Worm (Caenorhabditis elegans) whole organism, L2 larva: ENCODE results near the gene sax-2.

Experiments used
- aly-2 ChIP-seq: fragments of 150-350 bp; optimal IDR thresholded peaks from 2 replicates; lab custom pipeline; 2014; ENCODE audit warnings: missing biosample characterization, missing genetic modification characterization
- ama-1 ChIP-seq: fragments of 150-350 bp; optimal IDR thresholded peaks from 2 replicates; lab custom pipeline; 2018; ENCODE audit warnings: inconsistent platforms
- ceh-16 ChIP-seq: fragments of 150-350 bp; optimal IDR thresholded peaks from 2 replicates; lab custom pipeline; 2014; ENCODE audit warnings: missing biosample characterization, missing genetic modification characterization
- ceh-82 ChIP-seq: fragments of 150-350 bp; optimal IDR thresholded peaks from 2 replicates; lab custom pipeline; 2014; ENCODE audit warnings: missing biosample characterization, missing genetic modification characterization
- dmd-4 ChIP-seq: sonication (generic microtip); optimal IDR thresholded peaks from 2 replicates; lab custom pipeline; 2017; ENCODE audit warnings: missing biosample characterization, missing genetic modification characterization
- elt-3 ChIP-seq: sonication (generic microtip); optimal IDR thresholded peaks from 2 replicates; lab custom pipeline; 2017; ENCODE audit warnings: missing biosample characterization, missing genetic modification characterization
- lin-13 ChIP-seq: fragments of 150-350 bp; optimal IDR thresholded peaks from 2 replicates; lab custom pipeline; 2014; ENCODE audit warnings: missing biosample characterization, missing genetic modification reagents, missing genetic modification characterization
- mab-5 ChIP-seq: fragments of 150-350 bp; optimal IDR thresholded peaks from 2 replicates; lab custom pipeline; 2014; ENCODE audit warnings: missing biosample characterization, missing genetic modification characterization
- mbf-1 ChIP-seq: sonication (generic microtip); optimal IDR thresholded peaks from 2 replicates; lab custom pipeline; 2017; ENCODE audit warnings: missing biosample characterization, missing genetic modification characterization
- nhr-12 ChIP-seq: fragments of 150-350 bp; optimal IDR thresholded peaks from 2 replicates; lab custom pipeline; 2014; ENCODE audit warnings: missing biosample characterization, missing genetic modification characterization
- unc-55 ChIP-seq: fragments of 150-350 bp; sonication (generic microtip); optimal IDR thresholded peaks from 3 replicates; lab custom pipeline; 2014; ENCODE audit warnings: missing biosample characterization, missing genetic modification reagents, missing genetic modification characterization
- zag-1 ChIP-seq: fragments of 150-350 bp; optimal IDR thresholded peaks from 2 replicates; lab custom pipeline; 2014; ENCODE audit warnings: missing biosample characterization, missing genetic modification characterization
- ztf-11 ChIP-seq: sonication (generic microtip); optimal IDR thresholded peaks from 2 replicates; lab custom pipeline; 2017; ENCODE audit warnings: missing biosample characterization, missing genetic modification characterization

DNA sequence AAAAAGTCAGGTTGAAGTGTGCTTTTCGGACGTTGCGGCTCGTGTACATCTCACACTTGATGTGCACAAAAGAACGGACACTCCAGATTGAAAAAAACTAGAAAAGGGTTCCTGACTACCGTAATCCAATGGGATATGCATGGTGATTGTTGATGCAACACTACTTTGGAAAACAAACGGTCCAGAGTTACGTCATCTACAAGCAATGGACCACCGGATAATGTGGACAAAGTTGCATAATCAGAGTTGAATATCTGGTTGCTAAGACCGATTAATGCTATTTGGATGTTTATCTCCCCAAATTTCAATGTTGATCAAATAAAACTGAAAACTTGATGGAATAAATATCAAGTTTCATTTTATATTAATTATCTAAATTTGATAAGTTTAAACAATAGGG, 40.5 kb downstream of the sax-2 start:
- no peak for TF ChIP-seq mbf-1 (tag; lab: Kevin White, UChicago)
- TF ChIP-seq mab-5 (tag; lab: Kevin White, UChicago), result no peak
- no peak for TF ChIP-seq dmd-4 (tag; lab: Kevin White, UChicago)
- TF ChIP-seq lin-13 (GFP tag; lab: Kevin White, UChicago), result no peak
- TF ChIP-seq ceh-16 (tag; lab: Kevin White, UChicago), result no peak
- TF ChIP-seq ztf-11 (tag; lab: Kevin White, UChicago), result no peak
- no peak for TF ChIP-seq elt-3 (tag; lab: Kevin White, UChicago)
- no peak for TF ChIP-seq ama-1 (lab: Kevin White, UChicago)
- no peak for TF ChIP-seq aly-2
- no peak for TF ChIP-seq unc-55 (GFP tag; lab: Kevin White, UChicago)
- no peak for TF ChIP-seq nhr-12
- no peak for TF ChIP-seq ceh-82
- no peak for TF ChIP-seq zag-1 (tag; lab: Kevin White, UChicago)
